Fruit fly (Drosophila melanogaster) Kc167 (cell line): ENCODE results near the gene CG8851.

Experiments used
- Myc ChIP-seq: fragments of >200 bp; optimal IDR thresholded peaks from 2 replicates; lab custom pipeline; 2017; ENCODE audit warnings: missing external identifiers
- Sin3A ChIP-seq: fragments of >200 bp; optimal IDR thresholded peaks from 2 replicates; lab custom pipeline; 2018; ENCODE audit warnings: missing external identifiers
- h ChIP-seq: fragments of >200 bp; optimal IDR thresholded peaks from 3 replicates; lab custom pipeline; 2018; ENCODE audit warnings: missing external identifiers
- insv ChIP-seq: fragments of >200 bp; optimal IDR thresholded peaks from 3 replicates; lab custom pipeline; 2018; ENCODE audit warnings: missing external identifiers
- psq ChIP-seq: fragments of >200 bp; optimal IDR thresholded peaks from 2 replicates; lab custom pipeline; 2017; ENCODE audit warnings: missing external identifiers
- ttk ChIP-seq: sonication (Bioruptor generic); optimal IDR thresholded peaks from 2 replicates; lab custom pipeline; 2017; ENCODE audit warnings: missing external identifiers

The CG8851 gene

DNA sequence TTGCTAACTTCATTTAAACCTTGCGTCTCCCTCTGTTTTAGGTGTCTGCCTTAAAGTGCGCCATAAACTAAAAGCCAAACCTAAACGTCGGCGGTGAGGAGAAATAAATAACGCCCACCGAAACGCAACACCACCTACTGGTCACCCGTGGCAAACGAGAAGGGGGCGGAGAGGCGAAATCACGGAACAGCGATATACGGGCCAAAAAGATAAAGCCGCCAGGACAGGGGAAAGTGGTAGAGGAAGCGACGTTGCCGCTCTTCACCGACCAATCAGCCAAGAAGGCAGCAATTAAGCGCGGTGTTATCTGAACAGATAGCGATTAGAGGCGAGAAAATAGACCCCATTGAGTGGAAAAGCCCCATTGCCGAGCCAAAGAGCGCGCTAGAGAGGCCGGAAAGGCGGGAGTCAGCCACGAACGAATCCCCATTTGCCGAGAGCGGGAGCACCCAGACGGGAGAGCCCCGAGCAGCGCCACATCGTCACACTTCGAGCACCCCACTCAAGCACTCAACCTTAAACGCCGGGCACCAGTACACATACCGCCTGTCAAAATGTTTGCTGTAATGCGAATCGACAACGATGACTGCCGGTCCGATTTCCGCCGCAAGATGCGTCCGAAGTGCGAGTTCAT, 25.7 kb downstream of the CG8851 start:
- TF ChIP-seq insv (lab: Kevin White, UChicago) (no peak), ttk (lab: Kevin White, UChicago) (no peak), psq (lab: Kevin White, UChicago) (no peak), Myc (lab: Kevin White, UChicago) (no peak), h (lab: Kevin White, UChicago) (no peak), Sin3A (no peak)

- no peak for TF ChIP-seq Sin3A
- TF ChIP-seq psq (lab: Kevin White, UChicago), result no peak
- no peak for TF ChIP-seq insv (lab: Kevin White, UChicago)
- TF ChIP-seq ttk (lab: Kevin White, UChicago), result no peak
- no peak for TF ChIP-seq Myc (lab: Kevin White, UChicago)
- no peak for TF ChIP-seq h (lab: Kevin White, UChicago)
Observed at dm6 chr2L:3547512-3547911, 28.0 kb downstream of the CG8851 start.

DNA sequence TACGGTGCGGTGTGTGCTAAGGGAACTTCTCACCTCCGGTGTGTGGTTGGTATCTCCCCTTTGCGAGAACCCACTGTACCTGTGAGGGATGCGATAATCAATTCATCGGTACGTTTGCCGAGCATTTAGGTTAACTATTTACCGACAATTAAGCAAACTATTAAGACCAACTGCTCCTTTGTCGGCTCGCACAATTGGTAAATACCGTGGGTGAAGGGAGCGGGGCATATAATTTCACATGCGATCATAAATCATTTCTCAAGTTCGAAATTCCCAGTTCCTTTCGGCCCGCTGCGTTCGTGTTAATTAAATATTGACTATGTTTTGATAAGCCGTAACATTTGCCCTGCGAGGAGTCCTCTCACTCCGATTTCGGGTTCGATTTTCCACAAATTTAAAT, 29.4 kb downstream of the CG8851 start:
- TF ChIP-seq psq (lab: Kevin White, UChicago) (no peak), h (lab: Kevin White, UChicago) (no peak), ttk (lab: Kevin White, UChicago) (no peak), Sin3A (no peak), insv (lab: Kevin White, UChicago) (no peak), Myc (lab: Kevin White, UChicago) (no peak)

DNA sequence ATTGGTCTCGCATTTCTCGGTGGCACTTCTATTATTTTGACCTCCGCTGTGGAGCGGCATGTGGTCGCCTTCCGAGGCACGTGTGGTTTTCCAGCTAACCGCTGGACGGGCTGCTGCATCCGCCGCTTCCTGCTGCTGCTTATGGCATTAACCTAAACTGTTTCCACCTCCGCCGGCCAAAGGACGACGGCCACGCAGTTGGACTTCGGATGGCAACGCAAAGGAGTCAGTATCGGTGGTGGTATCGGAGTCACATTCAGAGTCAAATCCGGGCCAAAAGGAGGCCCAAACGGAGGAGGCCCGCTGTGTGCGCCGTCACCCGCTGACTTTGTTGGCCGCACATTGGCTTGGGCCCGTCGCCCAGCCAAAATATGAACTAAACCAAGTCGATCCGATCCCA, 30.3 kb downstream of the CG8851 start:
- TF ChIP-seq ttk (lab: Kevin White, UChicago), result no peak
- TF ChIP-seq h (lab: Kevin White, UChicago), result no peak
- TF ChIP-seq Sin3A, result no peak
- TF ChIP-seq psq (lab: Kevin White, UChicago), result no peak
- TF ChIP-seq insv (lab: Kevin White, UChicago), result no peak
- no peak for TF ChIP-seq Myc (lab: Kevin White, UChicago)

DNA sequence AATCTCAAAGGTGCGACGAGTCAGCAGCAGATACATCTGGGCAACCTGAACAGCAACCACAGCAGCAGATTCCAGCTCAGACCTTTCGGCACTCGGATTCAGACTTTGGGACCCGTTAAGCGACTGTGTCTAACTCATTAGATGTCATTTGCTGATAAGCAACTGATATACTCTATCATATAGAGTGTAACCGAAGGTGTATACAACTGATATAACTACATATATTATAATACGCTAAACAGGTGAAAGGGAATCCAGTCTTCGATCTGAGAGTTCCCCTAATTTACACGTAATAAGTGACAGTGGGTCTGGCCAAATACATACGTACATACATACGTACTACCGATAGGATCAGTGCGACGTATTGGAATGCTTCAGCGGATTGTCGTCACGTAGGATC, 31.1 kb downstream of the CG8851 start:
- TF ChIP-seq Myc (lab: Kevin White, UChicago), result no peak
- TF ChIP-seq insv (lab: Kevin White, UChicago), result no peak
- no peak for TF ChIP-seq Sin3A

DNA sequence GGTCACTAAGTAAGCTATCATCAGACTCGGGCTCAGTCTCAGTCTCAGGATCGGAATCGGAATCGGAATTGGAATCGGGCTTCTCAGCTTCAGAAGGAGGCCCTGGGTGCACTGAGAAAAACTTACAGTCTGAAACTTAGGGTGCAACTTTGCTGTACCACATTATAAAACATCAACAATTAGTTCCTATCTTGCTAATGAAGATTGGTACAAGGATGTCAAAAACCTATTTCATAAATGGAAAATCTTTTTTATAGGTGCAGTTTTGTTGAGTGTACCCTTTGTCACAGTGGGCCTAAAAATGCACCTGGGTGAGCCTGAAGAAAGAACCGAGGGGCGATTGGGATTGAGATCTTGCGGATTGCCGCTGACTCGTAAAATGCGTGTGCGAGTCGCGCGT, 33.3 kb downstream of the CG8851 start:
- no peak for TF ChIP-seq ttk (lab: Kevin White, UChicago)
- no peak for TF ChIP-seq Sin3A
- no peak for TF ChIP-seq insv (lab: Kevin White, UChicago)
- no peak for TF ChIP-seq Myc (lab: Kevin White, UChicago)
- TF ChIP-seq h (lab: Kevin White, UChicago), result no peak
- TF ChIP-seq psq (lab: Kevin White, UChicago), result no peak

DNA sequence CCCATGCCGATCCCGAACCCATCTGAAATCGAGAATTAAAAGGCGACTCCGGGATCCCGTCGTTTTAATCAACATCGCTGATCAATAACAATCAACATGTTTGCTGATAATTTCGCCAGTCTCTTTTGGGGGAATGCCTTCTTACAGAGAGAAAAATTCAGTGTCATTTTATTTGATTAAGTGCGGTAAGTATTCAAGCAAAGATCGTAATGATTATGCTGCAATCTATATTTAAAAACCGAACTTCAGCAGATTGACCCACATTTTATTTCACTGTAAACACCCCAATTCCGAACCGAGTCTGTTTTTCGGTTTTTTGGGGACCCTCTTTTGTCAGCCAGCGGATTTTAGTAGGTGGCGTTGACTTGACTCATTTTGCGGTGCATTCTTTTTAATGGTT, 34.4 kb downstream of the CG8851 start:
- no peak for TF ChIP-seq ttk (lab: Kevin White, UChicago)
- TF ChIP-seq insv (lab: Kevin White, UChicago), result no peak
- TF ChIP-seq Sin3A, result no peak
- no peak for TF ChIP-seq Myc (lab: Kevin White, UChicago)
- TF ChIP-seq psq (lab: Kevin White, UChicago), result no peak
- no peak for TF ChIP-seq h (lab: Kevin White, UChicago)

- TF ChIP-seq h (lab: Kevin White, UChicago), result no peak
- TF ChIP-seq Sin3A, result no peak
- no peak for TF ChIP-seq psq (lab: Kevin White, UChicago)
- TF ChIP-seq ttk (lab: Kevin White, UChicago), result no peak
Observed at dm6 chr2L:3555408-3556058, 36.1 kb downstream of the CG8851 start.

dm6 chr2L:3556937-3557336, 37.5 kb downstream of the CG8851 start:
- TF ChIP-seq ttk (lab: Kevin White, UChicago) (no peak), Myc (lab: Kevin White, UChicago) (no peak), Sin3A (no peak), psq (lab: Kevin White, UChicago) (no peak), insv (lab: Kevin White, UChicago) (no peak), h (lab: Kevin White, UChicago) (no peak)

dm6 chr2L:3557471-3557870, 38.0 kb downstream of the CG8851 start:
- TF ChIP-seq h (lab: Kevin White, UChicago) (no peak), psq (lab: Kevin White, UChicago) (no peak), Myc (lab: Kevin White, UChicago) (no peak), ttk (lab: Kevin White, UChicago) (no peak), insv (lab: Kevin White, UChicago) (no peak), Sin3A (no peak)

DNA sequence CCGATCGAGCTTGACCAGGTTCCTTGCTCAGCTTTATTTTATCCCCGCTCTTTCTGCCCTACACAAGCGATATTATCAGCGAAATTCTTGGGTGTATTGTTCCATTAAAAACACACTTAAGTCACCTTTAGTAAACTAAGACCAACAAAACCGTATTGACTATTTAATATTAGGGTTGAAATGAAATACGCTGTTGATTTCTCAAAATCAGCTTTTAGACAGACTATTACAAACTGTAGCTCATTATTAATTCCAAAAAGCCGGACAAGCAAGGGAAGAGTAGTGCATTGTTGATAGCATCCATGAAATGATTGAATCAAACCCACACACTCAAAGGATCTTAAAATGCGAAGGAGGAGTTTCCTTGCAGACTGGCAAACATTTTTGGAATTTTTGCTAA, 38.8 kb downstream of the CG8851 start:
- TF ChIP-seq ttk (lab: Kevin White, UChicago), result no peak
- TF ChIP-seq h (lab: Kevin White, UChicago), result no peak
- TF ChIP-seq insv (lab: Kevin White, UChicago), result no peak
- TF ChIP-seq psq (lab: Kevin White, UChicago), result no peak
- TF ChIP-seq Myc (lab: Kevin White, UChicago), result no peak
- TF ChIP-seq Sin3A, result no peak

- TF ChIP-seq Sin3A (no peak), ttk (lab: Kevin White, UChicago) (no peak), insv (lab: Kevin White, UChicago) (no peak), Myc (lab: Kevin White, UChicago) (no peak), psq (lab: Kevin White, UChicago) (no peak), h (lab: Kevin White, UChicago) (no peak)
Observed at dm6 chr2L:3559647-3560046, 40.2 kb downstream of the CG8851 start.
